Fruit fly (Drosophila melanogaster) whole organism, adult: ENCODE results near the gene blot.

Source experiments
- CG11617 ChIP-seq: fragments of 200-800 bp; sonication (Bioruptor generic); optimal IDR thresholded peaks from 2 replicates; lab custom pipeline; 2017; ENCODE audit warnings: mild to moderate bottlenecking, missing biosample characterization, missing genetic modification reagents, missing genetic modification characterization
- CG12768 ChIP-seq: fragments of 200-800 bp; sonication (Bioruptor generic); optimal IDR thresholded peaks from 2 replicates; lab custom pipeline; 2017; ENCODE audit warnings: missing biosample characterization, missing genetic modification characterization, mild to moderate bottlenecking, moderate library complexity, missing genetic modification reagents
- Clk ChIP-seq: fragments of 200-800 bp; sonication (Bioruptor generic); optimal IDR thresholded peaks from 2 replicates; lab custom pipeline; 2017; ENCODE audit warnings: missing biosample characterization, missing genetic modification characterization
- Crg-1 ChIP-seq: fragments of 200-800 bp; sonication (Bioruptor generic); optimal IDR thresholded peaks from 2 replicates; lab custom pipeline; 2016; ENCODE audit warnings: missing biosample characterization, missing genetic modification characterization
- Hr96 ChIP-seq: fragments of 200-800 bp; sonication (Bioruptor generic); optimal IDR thresholded peaks from 2 replicates; lab custom pipeline; 2016; ENCODE audit warnings: missing biosample characterization, missing genetic modification characterization
- kay ChIP-seq: fragments of 200-800 bp; sonication (Bioruptor generic); peaks from one replicate; lab custom pipeline; 2016; ENCODE audit warnings: missing biosample characterization, missing genetic modification characterization, borderline replicate concordance
- ovo ChIP-seq: fragments of 200-800 bp; sonication (Bioruptor generic); optimal IDR thresholded peaks from 2 replicates; lab custom pipeline; 2016; ENCODE audit warnings: missing biosample characterization, missing genetic modification characterization
- pad ChIP-seq: fragments of 200-800 bp; sonication (Bioruptor generic); optimal IDR thresholded peaks from 3 replicates; lab custom pipeline; 2017; ENCODE audit warnings: missing biosample characterization, missing genetic modification characterization, mild to moderate bottlenecking, moderate library complexity, missing genetic modification reagents
- tj ChIP-seq: fragments of 200-800 bp; sonication (Bioruptor generic); optimal IDR thresholded peaks from 3 replicates; lab custom pipeline; 2017; ENCODE audit warnings: missing biosample characterization, mild to moderate bottlenecking, missing genetic modification characterization, moderate library complexity

- TF ChIP-seq pad (no peak), Crg-1 (no peak), ovo (no peak), tj (no peak), Hr96 (GFP tag; lab: Kevin White, UChicago) (no peak), CG12768 (no peak), Clk (GFP tag; lab: Kevin White, UChicago) (no peak), kay (GFP tag; lab: Kevin White, UChicago) (no peak), CG11617 (GFP tag; lab: Kevin White, UChicago) (no peak)
Measured at dm6 chr3L:17412146-17412545, 9.2 kb downstream of the blot start.
